Worm (Caenorhabditis elegans): Measurements from ENCODE around the gene Y39G8B.9.

DNA sequence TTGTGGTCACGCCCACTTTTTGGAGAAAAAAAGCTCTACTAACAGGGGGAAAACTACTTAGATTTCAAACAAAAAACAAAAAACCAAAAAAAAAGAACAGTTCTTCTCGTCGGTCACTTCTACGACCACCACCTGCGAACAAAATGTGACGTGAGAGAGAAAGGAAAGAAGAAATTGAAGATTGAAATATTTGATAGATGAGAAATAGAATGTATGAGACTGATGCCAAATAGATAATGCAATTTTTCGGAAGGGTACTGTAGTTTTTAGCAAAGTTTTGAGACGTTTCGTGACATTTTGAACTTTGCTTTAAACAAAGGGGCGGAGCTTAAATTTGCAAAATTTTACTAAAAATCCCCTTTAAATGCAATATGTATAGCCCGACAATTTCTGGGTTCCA lies 26.2 kb upstream of the Y39G8B.9 start:
- TF ChIP-seq ces-1 (GFP tag; optimal IDR thresholded peaks at IDR 0.05): no peak
- TF ChIP-seq pha-4 (tag; optimal IDR thresholded peaks at IDR 0.05): no peak
- no peak for TF ChIP-seq drap-1 (GFP tag; optimal IDR thresholded peaks at IDR 0.05)
- TF ChIP-seq ceh-83 (GFP tag; optimal IDR thresholded peaks at IDR 0.05): no peak
- no peak for TF ChIP-seq nhr-76 (tag; optimal IDR thresholded peaks at IDR 0.05)
- no peak for TF ChIP-seq lsy-2 (tag; optimal IDR thresholded peaks at IDR 0.05)

Data from whole organism, mixed stage, embryonic.